Fruit fly (Drosophila melanogaster) whole organism, embryonic: Measurements from ENCODE around the gene Sik2.

Experiments used
- Antp ChIP-seq: fragments of 200-800 bp; sonication (Bioruptor generic); optimal IDR thresholded peaks from 3 replicates; lab custom pipeline; 2016; ENCODE audit warnings: missing biosample characterization, missing genetic modification characterization
- Atf3 ChIP-seq: fragments of 200-800 bp; sonication (Bioruptor generic); optimal IDR thresholded peaks from 3 replicates; lab custom pipeline; 2016; ENCODE audit warnings: missing biosample characterization, missing genetic modification characterization
- Bgb ChIP-seq: fragments of 200-800 bp; sonication (Bioruptor generic); IDR thresholded peaks from 2 replicates; pipeline ENCODE4 v1.3.6; 2022; ENCODE audit warnings: missing biosample characterization, missing genetic modification characterization; ENCODE audit not compliant: partially characterized antibody
- C15 ChIP-seq: fragments of 200-800 bp; sonication (Bioruptor generic); IDR thresholded peaks from 3 replicates; pipeline ENCODE4 v1.3.6; 2022; ENCODE audit warnings: missing biosample characterization, missing genetic modification characterization
- CG10366 ChIP-seq: fragments of 200-800 bp; sonication (Bioruptor generic); IDR thresholded peaks from 2 replicates; pipeline ENCODE4 v1.3.6; 2022; ENCODE audit warnings: missing biosample characterization, missing genetic modification characterization
- CG10565 ChIP-seq: fragments of 200-800 bp; sonication (Bioruptor generic); optimal IDR thresholded peaks from 3 replicates; lab custom pipeline; 2016; ENCODE audit warnings: missing biosample characterization, mild to moderate bottlenecking, missing genetic modification characterization
- CG10979 ChIP-seq: fragments of 200-800 bp; sonication (Bioruptor generic); optimal IDR thresholded peaks from 2 replicates; lab custom pipeline; 2018; ENCODE audit warnings: missing biosample characterization, mild to moderate bottlenecking, missing genetic modification characterization, moderate library complexity
- CG12071 ChIP-seq: fragments of 200-800 bp; sonication (Bioruptor generic); optimal IDR thresholded peaks from 3 replicates; lab custom pipeline; 2018; ENCODE audit warnings: missing biosample characterization, mild to moderate bottlenecking, missing genetic modification characterization
- CG12104 ChIP-seq: fragments of 200-800 bp; sonication (Bioruptor generic); optimal IDR thresholded peaks from 3 replicates; lab custom pipeline; 2016; ENCODE audit warnings: missing biosample characterization, missing genetic modification characterization
- CG17568 ChIP-seq: fragments of 200-800 bp; sonication (Bioruptor generic); optimal IDR thresholded peaks from 2 replicates; lab custom pipeline; 2018; ENCODE audit warnings: missing biosample characterization, mild to moderate bottlenecking, missing genetic modification characterization, moderate library complexity
- CG2116 ChIP-seq: fragments of 200-800 bp; sonication (Bioruptor generic); optimal IDR thresholded peaks from 3 replicates; lab custom pipeline; 2018; ENCODE audit warnings: missing biosample characterization, mild to moderate bottlenecking, missing genetic modification characterization
- CG2129 ChIP-seq: fragments of 200-800 bp; sonication (Bioruptor generic); IDR thresholded peaks from 2 replicates; pipeline ENCODE4 v1.3.6; 2022; ENCODE audit warnings: missing biosample characterization, missing genetic modification characterization; ENCODE audit not compliant: partially characterized antibody
- CG2712 ChIP-seq: fragments of 200-800 bp; optimal IDR thresholded peaks from 3 replicates; lab custom pipeline; 2019; ENCODE audit warnings: missing biosample characterization, mild to moderate bottlenecking, missing genetic modification characterization, moderate library complexity
- CG6175 ChIP-seq: fragments of 200-800 bp; sonication (Bioruptor generic); IDR thresholded peaks from 3 replicates; pipeline ENCODE4 v1.3.6; 2022; ENCODE audit warnings: missing biosample characterization, missing genetic modification characterization
- CG8765 ChIP-seq: fragments of 200-800 bp; sonication (Bioruptor generic); IDR thresholded peaks from 2 replicates; pipeline ENCODE4 v1.3.6; 2022; ENCODE audit warnings: missing biosample characterization, missing genetic modification characterization
- CG9932 ChIP-seq: fragments of 200-800 bp; sonication (Bioruptor generic); IDR thresholded peaks from 2 replicates; pipeline ENCODE4 v1.3.6; 2022; ENCODE audit warnings: missing biosample characterization, missing genetic modification characterization
- CkIIα-i1 ChIP-seq: fragments of 200-800 bp; sonication (Bioruptor generic); IDR thresholded peaks from 2 replicates; pipeline ENCODE4 v1.3.6; 2022; ENCODE audit warnings: missing biosample characterization, missing genetic modification characterization
- HLH4C ChIP-seq: fragments of 200-800 bp; sonication (Bioruptor generic); IDR thresholded peaks from 3 replicates; pipeline ENCODE4 v1.3.6; 2022; ENCODE audit warnings: missing biosample characterization, missing genetic modification characterization; ENCODE audit not compliant: partially characterized antibody
- Hey ChIP-seq: fragments of 200-800 bp; sonication (Bioruptor generic); optimal IDR thresholded peaks from 3 replicates; lab custom pipeline; 2018; ENCODE audit warnings: missing biosample characterization, mild to moderate bottlenecking, missing genetic modification characterization
- Lim3 ChIP-seq: fragments of 200-800 bp; sonication (Bioruptor generic); IDR thresholded peaks from 2 replicates; pipeline ENCODE4 v1.3.6; 2022; ENCODE audit warnings: missing biosample characterization, missing genetic modification characterization
- NFAT ChIP-seq: fragments of 200-800 bp; sonication (Bioruptor generic); IDR thresholded peaks from 2 replicates; pipeline ENCODE4 v1.3.6; 2022; ENCODE audit warnings: missing biosample characterization, missing genetic modification characterization
- Opbp ChIP-seq: fragments of 200-800 bp; sonication (Bioruptor generic); IDR thresholded peaks from 3 replicates; pipeline ENCODE4 v1.3.6; 2022; ENCODE audit warnings: missing biosample characterization, missing genetic modification characterization; ENCODE audit not compliant: partially characterized antibody
- Sry-β ChIP-seq: fragments of 200-800 bp; sonication (Bioruptor generic); optimal IDR thresholded peaks from 2 replicates; lab custom pipeline; 2018; ENCODE audit warnings: missing biosample characterization, mild to moderate bottlenecking, missing genetic modification characterization, moderate library complexity
- Sry-δ ChIP-seq: fragments of 200-800 bp; sonication (Bioruptor generic); optimal IDR thresholded peaks from 2 replicates; lab custom pipeline; 2016; ENCODE audit warnings: missing biosample characterization, missing genetic modification characterization
- Xrp1 ChIP-seq: fragments of 200-800 bp; sonication (Bioruptor generic); IDR thresholded peaks from 2 replicates; pipeline ENCODE4 v1.3.6; 2022; ENCODE audit warnings: missing biosample characterization, missing genetic modification characterization
- YL-1 ChIP-seq: fragments of 200-800 bp; sonication (Bioruptor generic); optimal IDR thresholded peaks from 3 replicates; lab custom pipeline; 2017; ENCODE audit warnings: missing biosample characterization, mild to moderate bottlenecking, missing genetic modification characterization
- btn ChIP-seq: fragments of 200-800 bp; sonication (Bioruptor generic); optimal IDR thresholded peaks from 2 replicates; lab custom pipeline; 2016; ENCODE audit warnings: missing biosample characterization, missing genetic modification characterization
- chinmo ChIP-seq: fragments of 200-800 bp; sonication (Bioruptor generic); IDR thresholded peaks from 4 replicates; pipeline ENCODE4 v1.3.6; 2022; ENCODE audit warnings: missing biosample characterization, missing genetic modification characterization; ENCODE audit not compliant: partially characterized antibody
- chn ChIP-seq: fragments of 200-800 bp; sonication (Bioruptor generic); optimal IDR thresholded peaks from 2 replicates; lab custom pipeline; 2016; ENCODE audit warnings: missing biosample characterization, missing genetic modification characterization
- ewg ChIP-seq: fragments of 200-800 bp; sonication (Bioruptor generic); optimal IDR thresholded peaks from 3 replicates; lab custom pipeline; 2017; ENCODE audit warnings: mild to moderate bottlenecking, missing biosample characterization, missing genetic modification reagents, missing genetic modification characterization
- fd102C ChIP-seq: fragments of 200-800 bp; sonication (Bioruptor generic); optimal IDR thresholded peaks from 2 replicates; lab custom pipeline; 2018; ENCODE audit warnings: missing biosample characterization, mild to moderate bottlenecking, missing genetic modification characterization, moderate library complexity
- fru ChIP-seq: fragments of >200 bp; optimal IDR thresholded peaks from 2 replicates; lab custom pipeline; 2017
- kah ChIP-seq: fragments of 200-800 bp; sonication (Bioruptor generic); optimal IDR thresholded peaks from 2 replicates; lab custom pipeline; 2018; ENCODE audit warnings: missing biosample characterization, mild to moderate bottlenecking, missing genetic modification characterization
- kay ChIP-seq: fragments of 200-800 bp; sonication (Bioruptor generic); optimal IDR thresholded peaks from 2 replicates; lab custom pipeline; 2016; ENCODE audit warnings: missing biosample characterization, missing genetic modification characterization
- lov ChIP-seq, 2 experiments: fragments of 200-800 bp in 1 of 2; fragments of >200 bp in 1 of 2; sonication (Bioruptor generic) in 1 of 2; IDR thresholded peaks in 1 of 2; optimal IDR thresholded peaks in 1 of 2; 2 replicates in 1 of 2; 3 replicates in 1 of 2; pipeline versions ENCODE4 v1.3.6 to Lab custom; 2017 to 2022; ENCODE audit warnings: missing biosample characterization in 1 of 2, missing genetic modification characterization in 1 of 2
- mam ChIP-seq: fragments of 200-800 bp; sonication (Bioruptor generic); optimal IDR thresholded peaks from 3 replicates; lab custom pipeline; 2016; ENCODE audit warnings: missing biosample characterization, missing genetic modification characterization
- mirr ChIP-seq: fragments of 200-800 bp; sonication (Bioruptor generic); optimal IDR thresholded peaks from 3 replicates; lab custom pipeline; 2018; ENCODE audit warnings: missing biosample characterization, mild to moderate bottlenecking, missing genetic modification characterization
- prd ChIP-seq, 3 experiments: fragments of >200 bp in 2 of 3; fragments of 200-800 bp in 1 of 3; sonication (Bioruptor generic) in 1 of 3; optimal IDR thresholded peaks in 2 of 3; IDR thresholded peaks in 1 of 3; 2 replicates in 2 of 3; 3 replicates in 1 of 3; pipeline versions ENCODE4 v1.3.6 to Lab custom; 2017 to 2022; ENCODE audit warnings: missing biosample characterization in 1 of 3, missing genetic modification characterization in 1 of 3
- run ChIP-seq: fragments of 200-800 bp; sonication (Bioruptor generic); optimal IDR thresholded peaks from 3 replicates; lab custom pipeline; 2018; ENCODE audit warnings: missing biosample characterization, mild to moderate bottlenecking, missing genetic modification characterization
- sens-2 ChIP-seq: fragments of 200-800 bp; sonication (Bioruptor generic); IDR thresholded peaks from 2 replicates; pipeline ENCODE4 v1.3.6; 2022; ENCODE audit warnings: missing biosample characterization, missing genetic modification characterization
- sr ChIP-seq: fragments of 200-800 bp; sonication (Bioruptor generic); IDR thresholded peaks from 3 replicates; pipeline ENCODE4 v1.3.6; 2022; ENCODE audit warnings: missing biosample characterization, missing genetic modification characterization
- tgo ChIP-seq: fragments of 200-800 bp; sonication (Bioruptor generic); IDR thresholded peaks from 3 replicates; pipeline ENCODE4 v1.3.6; 2022; ENCODE audit warnings: missing biosample characterization, missing genetic modification characterization
- tna ChIP-seq: fragments of 200-800 bp; sonication (Bioruptor generic); IDR thresholded peaks from 2 replicates; pipeline ENCODE4 v1.3.6; 2022; ENCODE audit warnings: missing biosample characterization, missing genetic modification characterization; ENCODE audit not compliant: partially characterized antibody
- trem ChIP-seq: fragments of 200-800 bp; optimal IDR thresholded peaks from 3 replicates; lab custom pipeline; 2019; ENCODE audit warnings: missing biosample characterization, mild to moderate bottlenecking, missing genetic modification characterization, moderate library complexity
- ttk ChIP-seq: fragments of 200-800 bp; sonication (Bioruptor generic); IDR thresholded peaks from 2 replicates; pipeline ENCODE4 v2.1.2; 2022; ENCODE audit warnings: missing biosample characterization, missing genetic modification characterization
- tx ChIP-seq: fragments of 200-800 bp; sonication (Bioruptor generic); optimal IDR thresholded peaks from 2 replicates; lab custom pipeline; 2016; ENCODE audit warnings: missing biosample characterization, missing genetic modification characterization
- unpg ChIP-seq: fragments of 200-800 bp; sonication (Bioruptor generic); optimal IDR thresholded peaks from 3 replicates; lab custom pipeline; 2018; ENCODE audit warnings: missing biosample characterization, mild to moderate bottlenecking, missing genetic modification characterization, moderate library complexity
- usp ChIP-seq: fragments of >200 bp; optimal IDR thresholded peaks from 2 replicates; lab custom pipeline; 2017; ENCODE audit warnings: missing biosample characterization, missing genetic modification characterization
- vvl ChIP-seq: fragments of 200-800 bp; sonication (Bioruptor generic); IDR thresholded peaks from 2 replicates; pipeline ENCODE4 v1.3.6; 2022; ENCODE audit warnings: missing biosample characterization, missing genetic modification characterization

Sik2 gene

DNA sequence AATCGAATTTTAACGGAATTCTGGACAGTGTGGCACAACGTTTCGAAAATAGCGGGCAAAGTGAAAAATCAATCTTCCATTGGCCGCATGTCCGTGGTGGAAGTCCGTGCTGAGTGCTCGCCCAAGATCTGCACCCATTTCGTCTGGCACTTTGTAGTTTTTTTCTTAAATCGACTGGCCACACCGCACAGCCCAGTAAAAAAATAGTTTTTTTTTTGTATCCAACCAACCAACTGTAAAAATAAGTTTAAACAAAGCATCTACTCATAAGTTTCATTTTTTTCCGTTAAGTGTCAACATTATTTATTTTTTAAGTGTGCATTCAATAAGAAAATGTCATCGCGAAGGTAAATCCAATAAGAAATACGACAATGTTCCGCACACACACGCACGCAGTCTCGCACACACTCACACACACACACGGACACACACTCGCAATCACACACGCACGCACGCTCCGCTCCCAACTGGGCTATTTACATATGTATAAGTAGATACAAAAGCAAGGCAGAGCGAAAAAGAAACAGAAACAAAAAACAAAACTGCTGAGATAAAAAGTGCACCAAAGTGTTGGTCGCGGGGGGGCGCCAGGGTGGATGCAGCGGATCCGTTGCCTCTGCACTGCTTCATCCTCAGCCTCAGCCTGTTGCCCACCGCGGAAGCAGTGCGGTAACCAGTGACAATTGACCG lies 32.5 kb upstream of the Sik2 start, which contains the start of gene csw (continued):
- TF ChIP-seq chinmo (0 out of 4 replicates have a peak, but pooled peaks have one; percentile 23), YL-1 (peak; percentile 72), CG2129 (GFP tag; lab: Robert Waterston, UW) (no peak), run (tag; lab: Kevin White, UChicago) (no peak), chn (no peak), Sry-β (GFP tag; lab: Kevin White, UChicago) (no peak), Lim3 (GFP tag; lab: Robert Waterston, UW) (no peak), mirr (GFP tag; lab: Kevin White, UChicago) (no peak), mam (peak; percentile 59), CG17568 (GFP tag; lab: Kevin White, UChicago) (no peak), HLH4C (no peak), NFAT (GFP tag; lab: Robert Waterston, UW) (0 out of 2 replicates have a peak, but pooled peaks have one; percentile 14), tna (no peak), tx (peak; percentile 49), Atf3 (GFP tag; lab: Kevin White, UChicago) (no peak), Antp (GFP tag; lab: Kevin White, UChicago) (peak; percentile 60), sr (GFP tag; lab: Robert Waterston, UW) (no peak), kah (no peak), CG12071 (GFP tag; lab: Kevin White, UChicago) (no peak), CG10979 (tag; lab: Kevin White, UChicago) (no peak), ewg (GFP tag; lab: Kevin White, UChicago) (peak; percentile 61), CG2116 (GFP tag; lab: Kevin White, UChicago) (peak; percentile 81), lov (optimal IDR thresholded peaks at IDR 0.05; lab: Kevin White, UChicago) (no peak), lov (GFP tag; IDR thresholded peaks at IDR 0.05; lab: Robert Waterston, UW) (no peak), prd (optimal IDR thresholded peaks at IDR 0.05; lab: Kevin White, UChicago) (no peak), prd (GFP tag; IDR thresholded peaks at IDR 0.05; lab: Robert Waterston, UW) (peak; percentile 34; the same call in 1 of the 3 replicates), fd102C (GFP tag; lab: Kevin White, UChicago) (no peak), Opbp (0 out of 3 replicates have a peak, but pooled peaks have one; percentile 50), kay (GFP tag; lab: Kevin White, UChicago) (peak; percentile 21), Hey (tag; lab: Kevin White, UChicago) (no peak), Xrp1 (GFP tag; lab: Robert Waterston, UW) (peak; percentile 14; the same call in 1 of the 2 replicates), C15 (no peak), fru (lab: Kevin White, UChicago) (no peak), CG8765 (no peak), CG9932 (GFP tag; lab: Robert Waterston, UW) (peak; percentile 75), usp (no peak), Bgb (GFP tag; lab: Robert Waterston, UW) (peak; percentile 63; the same call in 1 of the 2 replicates), CG6175 (no peak), CG10366 (GFP tag; lab: Robert Waterston, UW) (peak; percentile 34), btn (GFP tag; lab: Kevin White, UChicago) (no peak), Sry-δ (GFP tag; lab: Kevin White, UChicago) (peak; percentile 69), CG2712 (peak; percentile 30), vvl (peak; percentile 25; the same call in 1 of the 2 replicates), tgo (no peak), ttk (GFP tag; lab: Robert Waterston, UW) (no peak), trem (tag; lab: Kevin White, UChicago) (peak; percentile 41), sens-2 (no peak), CG10565 (GFP tag; lab: Kevin White, UChicago) (no peak), CkIIα-i1 (GFP tag; lab: Robert Waterston, UW) (no peak), unpg (GFP tag; lab: Kevin White, UChicago) (no peak), CG12104 (GFP tag; lab: Kevin White, UChicago) (no peak)
